Fruit fly (Drosophila melanogaster): ENCODE measurements around the gene Dim1.

Dim1 gene

dm6 chr2L:4403013-4403604 lies at the start of gene Dim1:
Dim1 (plus strand) TSS chr2L:4403251.
- TF ChIP-seq CG8478 (optimal IDR thresholded peaks at IDR 0.05) (no peak), CTCF (optimal IDR thresholded peaks at IDR 0.05) (no peak)

dm6 chr2L:4355066-4355465 lies 48.0 kb upstream of the Dim1 start:
- TF ChIP-seq CTCF (optimal IDR thresholded peaks at IDR 0.05) = no peak
- TF ChIP-seq CG8478 (optimal IDR thresholded peaks at IDR 0.05) = no peak

dm6 chr2L:4359156-4359555 lies 43.9 kb upstream of the Dim1 start:
- TF ChIP-seq CTCF (optimal IDR thresholded peaks at IDR 0.05) (no peak), CG8478 (optimal IDR thresholded peaks at IDR 0.05) (no peak)

dm6 chr2L:4360882-4361281 lies 42.2 kb upstream of the Dim1 start:
- TF ChIP-seq CG8478 (optimal IDR thresholded peaks at IDR 0.05) = no peak
- no peak for TF ChIP-seq CTCF (optimal IDR thresholded peaks at IDR 0.05)

dm6 chr2L:4361438-4361975 lies 41.5 kb upstream of the Dim1 start, which contains the start of gene Traf4:
Traf4 (plus strand) TSS chr2L:4361925.
- TF ChIP-seq CG8478 (optimal IDR thresholded peaks at IDR 0.05) (no peak), CTCF (optimal IDR thresholded peaks at IDR 0.05) (no peak)

dm6 chr2L:4363707-4364270 lies 39.3 kb upstream of the Dim1 start:
- TF ChIP-seq CG8478 (optimal IDR thresholded peaks at IDR 0.05) (no peak), CTCF (optimal IDR thresholded peaks at IDR 0.05) (no peak)

dm6 chr2L:4364914-4365313 lies 38.1 kb upstream of the Dim1 start:
- TF ChIP-seq CTCF (optimal IDR thresholded peaks at IDR 0.05) (no peak), CG8478 (optimal IDR thresholded peaks at IDR 0.05) (no peak)

dm6 chr2L:4365792-4366326 lies 37.2 kb upstream of the Dim1 start:
- TF ChIP-seq CG8478 (optimal IDR thresholded peaks at IDR 0.05) (no peak), CTCF (optimal IDR thresholded peaks at IDR 0.05) (no peak)

dm6 chr2L:4366652-4367051 lies 36.4 kb upstream of the Dim1 start:
- TF ChIP-seq CTCF (optimal IDR thresholded peaks at IDR 0.05) (no peak), CG8478 (optimal IDR thresholded peaks at IDR 0.05) (no peak)

dm6 chr2L:4368553-4369268 lies 34.3 kb upstream of the Dim1 start:
- TF ChIP-seq CG8478 (optimal IDR thresholded peaks at IDR 0.05) = no peak
- no peak for TF ChIP-seq CTCF (optimal IDR thresholded peaks at IDR 0.05)

dm6 chr2L:4370007-4370521 lies 33.0 kb upstream of the Dim1 start:
- TF ChIP-seq CTCF (optimal IDR thresholded peaks at IDR 0.05) = no peak
- TF ChIP-seq CG8478 (optimal IDR thresholded peaks at IDR 0.05) = no peak

- no peak for TF ChIP-seq CG8478 (optimal IDR thresholded peaks at IDR 0.05)
- no peak for TF ChIP-seq CTCF (optimal IDR thresholded peaks at IDR 0.05)
These were observed 32.5 kb upstream of the Dim1 start for dm6 chr2L:4370592-4370991.

dm6 chr2L:4371516-4372136 lies 31.4 kb upstream of the Dim1 start:
- TF ChIP-seq CG8478 (optimal IDR thresholded peaks at IDR 0.05) = no peak
- no peak for TF ChIP-seq CTCF (optimal IDR thresholded peaks at IDR 0.05)

dm6 chr2L:4372802-4373570 lies 30.1 kb upstream of the Dim1 start:
- TF ChIP-seq CG8478 (optimal IDR thresholded peaks at IDR 0.05) = no peak
- TF ChIP-seq CTCF (optimal IDR thresholded peaks at IDR 0.05) = no peak
